Worm (Caenorhabditis elegans): ENCODE measurements around the gene ttll-5.

DNA sequence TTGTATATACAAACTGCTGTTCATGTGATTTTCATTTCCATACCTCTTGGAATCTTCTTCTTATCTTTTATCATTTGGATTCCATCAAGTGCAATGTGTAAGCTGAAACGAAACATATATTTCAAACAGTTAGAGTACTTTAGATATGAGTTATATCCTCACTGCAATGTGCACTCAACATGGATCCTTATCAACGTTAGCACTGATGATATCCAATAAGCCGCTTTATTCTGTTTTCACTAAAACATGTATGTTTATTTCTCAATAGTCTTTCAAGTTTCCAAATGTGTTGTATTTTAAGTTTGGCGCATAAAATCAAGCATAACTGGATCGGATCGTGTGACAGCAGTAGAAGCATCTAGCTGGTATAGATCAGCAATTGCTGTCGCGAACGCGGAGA lies 22.2 kb upstream of the ttll-5 start, which contains the start of gene T11F9.10:
- TF ChIP-seq duxl-1 (tag; optimal IDR thresholded peaks at IDR 0.05; ENCODE audit: poor library complexity) = no peak
- no peak for TF ChIP-seq egl-27 (tag; optimal IDR thresholded peaks at IDR 0.05)
- no peak for TF ChIP-seq lin-29 (GFP tag; IDR thresholded peaks at IDR 0.05)
- no peak for TF ChIP-seq nhr-6 (tag; optimal IDR thresholded peaks at IDR 0.05)
- no peak for TF ChIP-seq nhr-111 (GFP tag; optimal IDR thresholded peaks at IDR 0.05)
- no peak for TF ChIP-seq tag-97 (GFP tag; IDR thresholded peaks at IDR 0.05)
- no peak for TF ChIP-seq nhr-102 (tag; optimal IDR thresholded peaks at IDR 0.05)
- no peak for TF ChIP-seq F44E2.7 (GFP tag; IDR thresholded peaks at IDR 0.05)
